Fruit fly (Drosophila melanogaster): ENCODE measurements around the gene CG4186.

dm6 chr3L:20771001-20771890, 1.9 kb downstream of the CG4186 start, which contains the start of the genes CG4042 and Pitslre:
- TF ChIP-seq NC2β (GFP tag; optimal IDR thresholded peaks at IDR 0.05) (no peak), Rx (GFP tag; IDR thresholded peaks at IDR 0.05) (no peak), CG10462 (GFP tag; optimal IDR thresholded peaks at IDR 0.05) (peak; percentile 30)
